Fruit fly (Drosophila melanogaster): ENCODE data around the gene mRpL48.

DNA sequence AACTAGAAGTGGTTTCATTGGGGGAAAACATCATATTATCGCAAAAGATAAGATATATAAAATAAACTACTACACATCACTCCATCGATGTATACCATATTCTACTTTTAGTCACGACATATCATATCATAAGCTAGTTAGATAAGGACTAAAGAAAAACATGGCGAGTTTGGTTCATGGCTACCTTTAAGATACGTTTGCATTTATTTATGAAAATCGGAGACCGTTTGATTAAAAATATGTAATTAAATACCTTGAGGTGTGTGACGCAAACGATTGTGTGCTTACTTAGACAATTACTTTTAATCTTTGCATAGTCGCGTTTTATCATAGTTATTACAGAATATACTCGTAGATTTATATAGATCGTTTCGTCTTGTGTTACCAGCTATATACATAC is 3.3 kb upstream of the mRpL48 start:
- TF ChIP-seq cic (GFP tag; optimal IDR thresholded peaks at IDR 0.05): no peak
- TF ChIP-seq kay (GFP tag; ENCODE audit: borderline replicate concordance): no peak
- no peak for TF ChIP-seq toe (GFP tag; optimal IDR thresholded peaks at IDR 0.05)
- no peak for TF ChIP-seq CG33017 (tag; optimal IDR thresholded peaks at IDR 0.05)
- TF ChIP-seq bab1 (GFP tag; optimal IDR thresholded peaks at IDR 0.05): no peak
- TF ChIP-seq tj (GFP tag; optimal IDR thresholded peaks at IDR 0.05): no peak
- TF ChIP-seq CG14711 (tag; optimal IDR thresholded peaks at IDR 0.05): no peak

All from whole organism, adult.